Fruit fly (Drosophila melanogaster): ENCODE data around the gene CG7857.
A peak's percentile ranks its signal among the peaks of the same experiment; 100 is the strongest.

Gene CG7857

DNA sequence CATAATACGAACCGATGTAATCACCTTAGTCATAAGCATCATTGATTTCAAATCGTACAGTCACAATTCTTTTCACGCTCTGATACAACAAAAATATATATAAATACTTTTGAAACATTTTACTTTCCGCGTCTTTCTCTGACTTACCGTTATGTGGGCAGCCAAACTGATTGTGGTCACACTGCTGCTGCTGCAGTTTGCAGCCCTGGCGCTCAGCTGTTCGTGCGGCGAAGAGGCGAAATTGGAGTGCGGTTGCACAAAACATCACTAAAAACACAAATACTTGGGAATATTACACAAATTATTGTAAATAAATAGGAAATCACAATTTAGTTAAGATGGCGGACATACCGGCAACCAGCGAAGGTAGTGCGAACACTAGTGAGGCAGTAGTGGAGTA is 4.7 kb upstream of the CG7857 start, which contains the start of the genes gdl and gdl-ORF39 (continued):
- no peak for TF ChIP-seq esg (GFP tag; conservative IDR thresholded peaks at IDR 0.05)
- TF ChIP-seq bab2 (GFP tag; optimal IDR thresholded peaks at IDR 0.05) = no peak
- no peak for TF ChIP-seq Chrac-16 (GFP tag; optimal IDR thresholded peaks at IDR 0.05)
- no peak for TF ChIP-seq wdn (GFP tag; IDR thresholded peaks at IDR 0.05)
- no peak for TF ChIP-seq bigmax (GFP tag; optimal IDR thresholded peaks at IDR 0.05)
- no peak for TF ChIP-seq CG8089 (GFP tag; optimal IDR thresholded peaks at IDR 0.05)
- no peak for TF ChIP-seq Dbx (GFP tag; IDR thresholded peaks at IDR 0.05)
- TF ChIP-seq CG30403 (GFP tag; optimal IDR thresholded peaks at IDR 0.05) = no peak
- no peak for TF ChIP-seq CG8290 (GFP tag; optimal IDR thresholded peaks at IDR 0.05)
- TF ChIP-seq CG8290 (tag; optimal IDR thresholded peaks at IDR 0.05) = peak in 1 of 2 experiments; percentile 8
- no peak for TF ChIP-seq NK7.1 (GFP tag; optimal IDR thresholded peaks at IDR 0.05)
- TF ChIP-seq CG30431 (GFP tag; optimal IDR thresholded peaks at IDR 0.05) = no peak
- TF ChIP-seq Adf1 (GFP tag; IDR thresholded peaks at IDR 0.05) = no peak
- no peak for TF ChIP-seq Hr39 (optimal IDR thresholded peaks at IDR 0.05)
- TF ChIP-seq CG2129 (GFP tag; IDR thresholded peaks at IDR 0.05; ENCODE audit: partially characterized antibody) = no peak
- TF ChIP-seq Atf-2 (GFP tag; optimal IDR thresholded peaks at IDR 0.05) = no peak
- TF ChIP-seq CG32772 (GFP tag; IDR thresholded peaks at IDR 0.05) = no peak
- no peak for TF ChIP-seq CG10462 (GFP tag; optimal IDR thresholded peaks at IDR 0.05)
- no peak for TF ChIP-seq Dip2 (GFP tag; IDR thresholded peaks at IDR 0.05)
- no peak for TF ChIP-seq CG13123 (GFP tag; optimal IDR thresholded peaks at IDR 0.05)
- TF ChIP-seq CG3838 (GFP tag; optimal IDR thresholded peaks at IDR 0.05) = no peak
- no peak for TF ChIP-seq HHEX (GFP tag; optimal IDR thresholded peaks at IDR 0.05)
- TF ChIP-seq nmo (GFP tag; optimal IDR thresholded peaks at IDR 0.05) = peak; percentile 13
- TF ChIP-seq CG1024 (GFP tag; IDR thresholded peaks at IDR 0.05) = no peak
- no peak for TF ChIP-seq Camta (GFP tag; optimal IDR thresholded peaks at IDR 0.05)
- no peak for TF ChIP-seq CG42726 (GFP tag; IDR thresholded peaks at IDR 0.05; ENCODE audit: partially characterized antibody)
- TF ChIP-seq Spps (tag; optimal IDR thresholded peaks at IDR 0.05) = no peak
- TF ChIP-seq salm (tag; optimal IDR thresholded peaks at IDR 0.05) = no peak
- no peak for TF ChIP-seq CG4730 (GFP tag; IDR thresholded peaks at IDR 0.05)
- TF ChIP-seq Gug (GFP tag; IDR thresholded peaks at IDR 0.05) = no peak
- peak; percentile 11 for TF ChIP-seq phol (tag; optimal IDR thresholded peaks at IDR 0.05)
- TF ChIP-seq stwl (tag; optimal IDR thresholded peaks at IDR 0.05) = peak; percentile 71
- no peak for TF ChIP-seq Atf6 (GFP tag; IDR thresholded peaks at IDR 0.05)
- no peak for TF ChIP-seq CG9437 (GFP tag; optimal IDR thresholded peaks at IDR 0.05)
- no peak for TF ChIP-seq Mrtf (GFP tag; IDR thresholded peaks at IDR 0.05)
- TF ChIP-seq ash1 (GFP tag; optimal IDR thresholded peaks at IDR 0.05) = no peak
- no peak for TF ChIP-seq B-H1 (GFP tag; IDR thresholded peaks at IDR 0.05)
- no peak for TF ChIP-seq CG1647 (GFP tag; optimal IDR thresholded peaks at IDR 0.05)
- TF ChIP-seq Neu2 (GFP tag; optimal IDR thresholded peaks at IDR 0.05; ENCODE audit: borderline replicate concordance) = no peak
- no peak for TF ChIP-seq kah (GFP tag; optimal IDR thresholded peaks at IDR 0.05)
- TF ChIP-seq Sry-δ (GFP tag; optimal IDR thresholded peaks at IDR 0.05) = peak; percentile 22
- TF ChIP-seq CG34422 (GFP tag; IDR thresholded peaks at IDR 0.05) = no peak
- no peak for TF ChIP-seq CG10979 (tag; optimal IDR thresholded peaks at IDR 0.05)
- no peak for TF ChIP-seq peb (GFP tag; IDR thresholded peaks at IDR 0.05)
- no peak for TF ChIP-seq CG14014 (GFP tag; IDR thresholded peaks at IDR 0.05)
- TF ChIP-seq jumu (GFP tag; optimal IDR thresholded peaks at IDR 0.05) = no peak
- no peak for TF ChIP-seq E2f1 (GFP tag; IDR thresholded peaks at IDR 0.05)
- TF ChIP-seq dan (GFP tag; IDR thresholded peaks at IDR 0.05) = no peak
- TF ChIP-seq pzg (GFP tag; optimal IDR thresholded peaks at IDR 0.05) = peak; percentile 86
- no peak for TF ChIP-seq CG18619 (GFP tag; optimal IDR thresholded peaks at IDR 0.05)
- TF ChIP-seq CG18599 (GFP tag; optimal IDR thresholded peaks at IDR 0.05) = no peak
- no peak for TF ChIP-seq CG15269 (tag; optimal IDR thresholded peaks at IDR 0.05)
- no peak for TF ChIP-seq Meics (GFP tag; optimal IDR thresholded peaks at IDR 0.05)
- peak; percentile 50 for TF ChIP-seq CG2116 (GFP tag; optimal IDR thresholded peaks at IDR 0.05)
